Worm (Caenorhabditis elegans) whole organism, L4/young adult: ENCODE measurements around the gene T14G8.6.

Experiments
- dao-5 ChIP-seq: sonication (generic microtip); optimal IDR thresholded peaks from 2 replicates; lab custom pipeline; 2016; ENCODE audit warnings: missing genotype, missing genetic modification characterization, moderate library complexity, missing compliant biosample characterization
- him-1 ChIP-seq: sonication (generic microtip); optimal IDR thresholded peaks from 2 replicates; lab custom pipeline; 2016; ENCODE audit warnings: missing genotype, missing genetic modification reagents, missing genetic modification characterization, missing compliant biosample characterization

DNA sequence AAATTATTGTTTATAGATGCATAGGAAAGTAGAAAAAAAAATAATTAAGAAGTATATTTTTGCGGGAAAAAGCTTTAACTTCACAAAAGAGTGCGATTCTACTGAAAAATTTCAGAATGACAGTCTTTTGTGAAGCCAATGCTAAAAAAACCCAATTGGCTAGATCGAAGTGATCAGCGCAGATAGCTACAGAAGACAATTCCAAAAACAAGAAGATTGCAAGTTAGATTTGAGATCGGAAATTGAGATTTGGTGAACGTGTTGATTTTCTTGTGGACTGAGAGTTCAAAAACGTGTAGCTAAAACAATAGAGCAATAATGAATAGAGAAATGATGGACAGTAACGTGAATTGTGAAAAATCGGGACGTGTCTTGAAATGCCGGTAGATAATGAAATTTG lies 18.5 kb upstream of the T14G8.6 start:
- TF ChIP-seq him-1 (no peak), dao-5 (no peak)
